Fruit fly (Drosophila melanogaster) whole organism, embryonic: Measurements from ENCODE around the gene Sgsh.

Source experiments
- Adf1 ChIP-seq: fragments of 200-800 bp; sonication (Bioruptor generic); IDR thresholded peaks from 2 replicates; pipeline ENCODE4 v1.3.6; 2022; ENCODE audit warnings: missing biosample characterization, missing genetic modification characterization
- Awh ChIP-seq: fragments of 200-800 bp; sonication (Bioruptor generic); IDR thresholded peaks from 2 replicates; pipeline ENCODE4, ENCODE4 v1.3.6; 2022; ENCODE audit warnings: missing biosample characterization, missing genetic modification characterization
- BEAF-32 ChIP-seq: fragments of 200-800 bp; sonication (Bioruptor generic); optimal IDR thresholded peaks from 3 replicates; lab custom pipeline; 2017; ENCODE audit warnings: missing biosample characterization, missing genetic modification characterization, mild to moderate bottlenecking, moderate library complexity, missing genetic modification reagents
- Bdp1 ChIP-seq: fragments of 200-800 bp; sonication (Bioruptor generic); optimal IDR thresholded peaks from 3 replicates; lab custom pipeline; 2016; ENCODE audit warnings: missing biosample characterization, missing genetic modification characterization
- BtbVII ChIP-seq: fragments of 200-800 bp; sonication (Bioruptor generic); optimal IDR thresholded peaks from 3 replicates; lab custom pipeline; 2017; ENCODE audit warnings: missing biosample characterization, mild to moderate bottlenecking, missing genetic modification characterization
- CG11504 ChIP-seq: fragments of 200-800 bp; sonication (Bioruptor generic); optimal IDR thresholded peaks from 3 replicates; lab custom pipeline; 2019; ENCODE audit warnings: missing biosample characterization, mild to moderate bottlenecking, missing genetic modification characterization, moderate library complexity
- CG11695 ChIP-seq: fragments of 200-800 bp; sonication (Bioruptor generic); IDR thresholded peaks from 3 replicates; pipeline ENCODE4 v1.3.6; 2022; ENCODE audit warnings: missing biosample characterization, missing genetic modification characterization
- CG11696 ChIP-seq: fragments of 200-800 bp; sonication (Bioruptor generic); IDR thresholded peaks from 2 replicates; pipeline ENCODE4 v1.3.6; 2022; ENCODE audit warnings: missing biosample characterization, missing genetic modification characterization
- CG12391 ChIP-seq: fragments of 200-800 bp; sonication (Bioruptor generic); optimal IDR thresholded peaks from 3 replicates; lab custom pipeline; 2018; ENCODE audit warnings: missing biosample characterization, mild to moderate bottlenecking, missing genetic modification characterization, moderate library complexity
- CG12744 ChIP-seq: fragments of 200-800 bp; sonication (Bioruptor generic); optimal IDR thresholded peaks from 2 replicates; lab custom pipeline; 2016; ENCODE audit warnings: missing biosample characterization, missing genetic modification characterization
- CG14710 ChIP-seq: fragments of 200-800 bp; sonication (Bioruptor generic); optimal IDR thresholded peaks from 3 replicates; lab custom pipeline; 2019; ENCODE audit warnings: missing biosample characterization, mild to moderate bottlenecking, missing genetic modification characterization, moderate library complexity
- CG14965 ChIP-seq: fragments of 200-800 bp; sonication (Bioruptor generic); optimal IDR thresholded peaks from 2 replicates; lab custom pipeline; 2016; ENCODE audit warnings: missing biosample characterization, missing genetic modification characterization, borderline replicate concordance
- CG31224 ChIP-seq: fragments of 200-800 bp; sonication (Bioruptor generic); IDR thresholded peaks from 2 replicates; pipeline ENCODE4 v1.3.6; 2022; ENCODE audit warnings: missing biosample characterization, missing genetic modification characterization
- CG31388 ChIP-seq: fragments of 200-800 bp; sonication (Bioruptor generic); optimal IDR thresholded peaks from 2 replicates; lab custom pipeline; 2016; ENCODE audit warnings: missing biosample characterization, missing genetic modification characterization
- CG3163 ChIP-seq: fragments of 200-800 bp; sonication (Bioruptor generic); optimal IDR thresholded peaks from 3 replicates; lab custom pipeline; 2016; ENCODE audit warnings: missing biosample characterization, missing genetic modification characterization
- CG32532 ChIP-seq: fragments of 200-800 bp; sonication (Bioruptor generic); IDR thresholded peaks from 2 replicates; pipeline ENCODE4 v1.3.6; 2022; ENCODE audit warnings: missing biosample characterization, missing genetic modification characterization
- CG3995 ChIP-seq: fragments of 200-800 bp; sonication (Bioruptor generic); optimal IDR thresholded peaks from 3 replicates; lab custom pipeline; 2016; ENCODE audit warnings: missing biosample characterization, missing genetic modification characterization
- CG6791 ChIP-seq: fragments of 200-800 bp; sonication (Bioruptor generic); IDR thresholded peaks from 3 replicates; pipeline ENCODE4 v1.3.6; 2022; ENCODE audit warnings: missing biosample characterization, missing genetic modification characterization; ENCODE audit not compliant: partially characterized antibody
- CG8944 ChIP-seq: fragments of 200-800 bp; sonication (Bioruptor generic); optimal IDR thresholded peaks from 3 replicates; lab custom pipeline; 2016; ENCODE audit warnings: missing biosample characterization, missing genetic modification characterization
- CG9797 ChIP-seq: fragments of 200-800 bp; sonication (Bioruptor generic); optimal IDR thresholded peaks from 3 replicates; lab custom pipeline; 2018; ENCODE audit warnings: missing biosample characterization, mild to moderate bottlenecking, missing genetic modification characterization
- CG9932 ChIP-seq: fragments of 200-800 bp; sonication (Bioruptor generic); IDR thresholded peaks from 2 replicates; pipeline ENCODE4 v1.3.6; 2022; ENCODE audit warnings: missing biosample characterization, missing genetic modification characterization
- CrebB ChIP-seq: fragments of 200-800 bp; sonication (Bioruptor generic); optimal IDR thresholded peaks from 3 replicates; lab custom pipeline; 2018; ENCODE audit warnings: missing biosample characterization, mild to moderate bottlenecking, missing genetic modification characterization
- D19A ChIP-seq: fragments of 200-800 bp; optimal IDR thresholded peaks from 3 replicates; lab custom pipeline; 2019; ENCODE audit warnings: missing biosample characterization, mild to moderate bottlenecking, missing genetic modification characterization, moderate library complexity
- D19B ChIP-seq: fragments of 200-800 bp; sonication (Bioruptor generic); optimal IDR thresholded peaks from 2 replicates; lab custom pipeline; 2017; ENCODE audit warnings: missing biosample characterization, mild to moderate bottlenecking, missing genetic modification characterization
- Dfd ChIP-seq, 2 experiments: fragments of >200 bp; optimal IDR thresholded peaks; 2 replicates each; lab custom pipeline; 2017; ENCODE audit warnings: missing biosample characterization in 2 of 2, missing genetic modification characterization in 2 of 2
- Doc2 ChIP-seq: fragments of 200-800 bp; sonication (Bioruptor generic); IDR thresholded peaks from 2 replicates; pipeline ENCODE4 v1.3.6; 2022; ENCODE audit warnings: missing biosample characterization, missing genetic modification characterization
- Doc3 ChIP-seq: fragments of 200-800 bp; sonication (Bioruptor generic); IDR thresholded peaks from 3 replicates; pipeline ENCODE4 v1.3.6; 2022; ENCODE audit warnings: missing biosample characterization, missing genetic modification characterization; ENCODE audit not compliant: partially characterized antibody
- E2f2 ChIP-seq: fragments of 200-800 bp; sonication (Bioruptor generic); IDR thresholded peaks from 2 replicates; pipeline ENCODE4 v1.3.6; 2022; ENCODE audit warnings: missing biosample characterization, missing genetic modification characterization
- Gsc ChIP-seq: fragments of 200-800 bp; sonication (Bioruptor generic); IDR thresholded peaks from 2 replicates; pipeline ENCODE4 v1.3.6; 2022; ENCODE audit warnings: missing biosample characterization, missing genetic modification characterization
- Hr78 ChIP-seq, 2 experiments: fragments of 200-800 bp in 1 of 2; fragments of >200 bp in 1 of 2; sonication (Bioruptor generic) in 1 of 2; optimal IDR thresholded peaks; 2 replicates each; lab custom pipeline; 2017 to 2019; ENCODE audit warnings: missing biosample characterization in 2 of 2, missing genetic modification characterization in 2 of 2, mild to moderate bottlenecking in 1 of 2, moderate library complexity in 1 of 2
- Nf-YA ChIP-seq: fragments of 200-800 bp; sonication (Bioruptor generic); IDR thresholded peaks from 2 replicates; pipeline ENCODE4 v1.3.6; 2022; ENCODE audit warnings: missing biosample characterization, missing genetic modification characterization
- Side ChIP-seq: fragments of 200-800 bp; sonication (Bioruptor generic); optimal IDR thresholded peaks from 2 replicates; lab custom pipeline; 2016; ENCODE audit warnings: missing biosample characterization, missing genetic modification characterization
- Sry-δ ChIP-seq: fragments of 200-800 bp; sonication (Bioruptor generic); optimal IDR thresholded peaks from 2 replicates; lab custom pipeline; 2016; ENCODE audit warnings: missing biosample characterization, missing genetic modification characterization
- Vsx1 ChIP-seq: fragments of 200-800 bp; sonication (Bioruptor generic); optimal IDR thresholded peaks from 2 replicates; lab custom pipeline; 2017; ENCODE audit warnings: missing biosample characterization, mild to moderate bottlenecking, missing genetic modification characterization, missing genetic modification reagents
- ac ChIP-seq: fragments of 200-800 bp; sonication (Bioruptor generic); optimal IDR thresholded peaks from 3 replicates; lab custom pipeline; 2017; ENCODE audit warnings: missing biosample characterization, mild to moderate bottlenecking, missing genetic modification characterization
- chif ChIP-seq, 2 experiments: fragments of 200-800 bp; sonication (Bioruptor generic); optimal IDR thresholded peaks; 3 replicates each; lab custom pipeline; 2016; ENCODE audit warnings: missing biosample characterization in 2 of 2, missing genetic modification characterization in 2 of 2
- danr ChIP-seq: fragments of 200-800 bp; sonication (Bioruptor generic); IDR thresholded peaks from 2 replicates; pipeline ENCODE4 v1.3.6; 2022; ENCODE audit warnings: missing biosample characterization, missing genetic modification characterization
- eyg ChIP-seq: fragments of 200-800 bp; sonication (Bioruptor generic); optimal IDR thresholded peaks from 3 replicates; lab custom pipeline; 2016; ENCODE audit warnings: missing biosample characterization, missing genetic modification characterization
- jumu ChIP-seq: fragments of 200-800 bp; sonication (Bioruptor generic); optimal IDR thresholded peaks from 3 replicates; lab custom pipeline; 2016; ENCODE audit warnings: missing biosample characterization, missing genetic modification characterization
- p53 ChIP-seq: fragments of 200-800 bp; sonication (Bioruptor generic); optimal IDR thresholded peaks from 2 replicates; lab custom pipeline; 2016; ENCODE audit warnings: missing biosample characterization, missing genetic modification characterization
- prd ChIP-seq, 3 experiments: fragments of >200 bp in 2 of 3; fragments of 200-800 bp in 1 of 3; sonication (Bioruptor generic) in 1 of 3; optimal IDR thresholded peaks in 2 of 3; IDR thresholded peaks in 1 of 3; 2 replicates in 2 of 3; 3 replicates in 1 of 3; pipeline versions ENCODE4 v1.3.6 to Lab custom; 2017 to 2022; ENCODE audit warnings: missing biosample characterization in 1 of 3, missing genetic modification characterization in 1 of 3
- pros ChIP-seq: fragments of 200-800 bp; sonication (Bioruptor generic); optimal IDR thresholded peaks from 3 replicates; lab custom pipeline; 2019; ENCODE audit warnings: missing biosample characterization, mild to moderate bottlenecking, missing genetic modification characterization, moderate library complexity
- ro ChIP-seq: fragments of 200-800 bp; sonication (Bioruptor generic); IDR thresholded peaks from 2 replicates; pipeline ENCODE4 v1.3.6; 2022; ENCODE audit warnings: missing biosample characterization, missing genetic modification characterization
- sc ChIP-seq, 3 experiments: fragments of >200 bp in 2 of 3; fragments of 200-800 bp in 1 of 3; sonication (Bioruptor generic) in 1 of 3; optimal IDR thresholded peaks; 2 replicates in 2 of 3; 3 replicates in 1 of 3; lab custom pipeline; 2017; ENCODE audit warnings: mild to moderate bottlenecking in 1 of 3, missing biosample characterization in 1 of 3, missing genetic modification characterization in 1 of 3, missing genetic modification reagents in 1 of 3
- slp2 ChIP-seq: fragments of 200-800 bp; sonication (Bioruptor generic); optimal IDR thresholded peaks from 2 replicates; lab custom pipeline; 2016; ENCODE audit warnings: missing biosample characterization, missing genetic modification characterization
- ssp ChIP-seq: fragments of 200-800 bp; sonication (Bioruptor generic); IDR thresholded peaks from 2 replicates; pipeline ENCODE4 v1.3.6; 2022; ENCODE audit warnings: missing biosample characterization, missing genetic modification characterization
- sug ChIP-seq: fragments of 200-800 bp; optimal IDR thresholded peaks from 2 replicates; lab custom pipeline; 2019; ENCODE audit warnings: missing biosample characterization, mild to moderate bottlenecking, missing genetic modification characterization, moderate library complexity
- tup ChIP-seq: fragments of 200-800 bp; sonication (Bioruptor generic); optimal IDR thresholded peaks from 2 replicates; lab custom pipeline; 2016; ENCODE audit warnings: missing biosample characterization, mild to moderate bottlenecking, missing genetic modification characterization, moderate library complexity

The Sgsh gene

dm6 chr3R:18928918-18929705, 16.4 kb upstream of the Sgsh start, which contains the start of gene CG42613 (continued):
- peak; percentile 45 for TF ChIP-seq D19B
- peak; percentile 89 for TF ChIP-seq CG3163 (GFP tag; lab: Kevin White, UChicago)
- peak; percentile 48 for TF ChIP-seq jumu (GFP tag; lab: Kevin White, UChicago)
- TF ChIP-seq p53 (GFP tag; lab: Kevin White, UChicago): peak; percentile 50
- no peak for TF ChIP-seq pros (GFP tag; lab: Kevin White, UChicago)
- TF ChIP-seq Side (GFP tag; lab: Kevin White, UChicago): peak; percentile 70
- TF ChIP-seq CG31224 (GFP tag; lab: Robert Waterston, UW): 0 out of 2 replicates have a peak, but pooled peaks have one; percentile 23
- no peak for TF ChIP-seq Doc2 (GFP tag; lab: Robert Waterston, UW)
- TF ChIP-seq CG11695 (GFP tag; lab: Robert Waterston, UW): 0 out of 3 replicates have a peak, but pooled peaks have one; percentile 23
- no peak for TF ChIP-seq danr (GFP tag; lab: Robert Waterston, UW)
- TF ChIP-seq sug (tag; lab: Kevin White, UChicago): no peak
- no peak for TF ChIP-seq prd (optimal IDR thresholded peaks at IDR 0.05; lab: Kevin White, UChicago)
- TF ChIP-seq prd (GFP tag; IDR thresholded peaks at IDR 0.05; lab: Robert Waterston, UW): peak; percentile 28
- TF ChIP-seq CG9932: peak; percentile 62
- peak; percentile 74 for TF ChIP-seq eyg
- peak; percentile 83 for TF ChIP-seq Sry-δ (GFP tag; lab: Kevin White, UChicago)
- no peak for TF ChIP-seq tup
- peak; percentile 42; the same call in 1 of the 2 replicates for TF ChIP-seq Awh (GFP tag; lab: Robert Waterston, UW)
- TF ChIP-seq CG32532 (GFP tag; lab: Robert Waterston, UW): peak; percentile 44
- TF ChIP-seq CG12744 (GFP tag; lab: Kevin White, UChicago): peak; percentile 59
- peak; percentile 32 for TF ChIP-seq D19A (tag; lab: Kevin White, UChicago)
- TF ChIP-seq Doc3: peak; percentile 69
- TF ChIP-seq Nf-YA (GFP tag; lab: Robert Waterston, UW): peak; percentile 64; the same call in 1 of the 2 replicates
- peak; percentile 71 for TF ChIP-seq BtbVII
- peak; percentile 51 for TF ChIP-seq CrebB
- peak; percentile 41 for TF ChIP-seq ssp (GFP tag; lab: Robert Waterston, UW)
- TF ChIP-seq CG14965: peak; percentile 57
- peak; percentile 78 for TF ChIP-seq CG6791 (GFP tag; lab: Robert Waterston, UW)
- peak; percentile 78 for TF ChIP-seq Vsx1 (GFP tag; lab: Kevin White, UChicago)
- TF ChIP-seq ac (GFP tag; lab: Kevin White, UChicago): no peak
- TF ChIP-seq Bdp1 (GFP tag; lab: Kevin White, UChicago): no peak
- TF ChIP-seq Dfd (GFP tag; optimal IDR thresholded peaks at IDR 0.05; lab: Kevin White, UChicago): no peak
- TF ChIP-seq CG9797 (GFP tag; lab: Kevin White, UChicago): peak; percentile 27
- TF ChIP-seq ro (GFP tag; lab: Robert Waterston, UW): peak; percentile 18; the same call in 1 of the 2 replicates
- peak; percentile 20 for TF ChIP-seq CG8944 (GFP tag; lab: Kevin White, UChicago)
- peak; percentile 50 for TF ChIP-seq CG12391 (tag; lab: Kevin White, UChicago)
- peak; percentile 71 for TF ChIP-seq CG14710
- TF ChIP-seq CG3995 (GFP tag; lab: Kevin White, UChicago): peak; percentile 15
- peak; percentile 51 for TF ChIP-seq slp2 (GFP tag; lab: Kevin White, UChicago)
- TF ChIP-seq CG11504 (tag; lab: Kevin White, UChicago): peak; percentile 55
- peak; percentile 61 for TF ChIP-seq E2f2 (GFP tag; lab: Robert Waterston, UW)
- peak; percentile 27 to 52 for TF ChIP-seq chif (GFP tag; optimal IDR thresholded peaks at IDR 0.05; lab: Kevin White, UChicago)
- no peak for TF ChIP-seq CG11696 (GFP tag; lab: Robert Waterston, UW)
- TF ChIP-seq CG31388 (GFP tag; lab: Kevin White, UChicago): no peak
- no peak for TF ChIP-seq Gsc (GFP tag; lab: Robert Waterston, UW)
- TF ChIP-seq BEAF-32 (GFP tag; lab: Kevin White, UChicago): peak; percentile 73
- no peak for TF ChIP-seq sc (optimal IDR thresholded peaks at IDR 0.05; lab: Kevin White, UChicago)
- peak; percentile 72 for TF ChIP-seq sc (GFP tag; optimal IDR thresholded peaks at IDR 0.05; lab: Kevin White, UChicago)
- no peak for TF ChIP-seq Hr78 (GFP tag; optimal IDR thresholded peaks at IDR 0.05; lab: Kevin White, UChicago)
- TF ChIP-seq Adf1 (GFP tag; lab: Robert Waterston, UW): peak; percentile 61; the same call in 1 of the 2 replicates
